Fruit fly (Drosophila melanogaster) whole organism, embryonic: ENCODE measurements around the gene Bcat.
A peak's percentile ranks its signal among the peaks of the same experiment; 100 is the strongest.

Experiments
- Atf6 ChIP-seq: fragments of 200-800 bp; sonication (Bioruptor generic); IDR thresholded peaks from 2 replicates; pipeline ENCODE4 v1.3.6; 2022; ENCODE audit warnings: missing biosample characterization, missing genetic modification characterization
- BEAF-32 ChIP-seq: fragments of 200-800 bp; sonication (Bioruptor generic); optimal IDR thresholded peaks from 3 replicates; lab custom pipeline; 2017; ENCODE audit warnings: missing biosample characterization, missing genetic modification characterization, mild to moderate bottlenecking, moderate library complexity, missing genetic modification reagents
- CG10147 ChIP-seq: fragments of 200-800 bp; sonication (Bioruptor generic); optimal IDR thresholded peaks from 2 replicates; lab custom pipeline; 2019; ENCODE audit warnings: missing biosample characterization, mild to moderate bottlenecking, missing genetic modification characterization, moderate library complexity
- CG10209 ChIP-seq: fragments of 200-800 bp; sonication (Bioruptor generic); optimal IDR thresholded peaks from 3 replicates; lab custom pipeline; 2017; ENCODE audit warnings: missing biosample characterization, mild to moderate bottlenecking, missing genetic modification characterization, missing genetic modification reagents
- CG10267 ChIP-seq: fragments of 200-800 bp; sonication (Bioruptor generic); optimal IDR thresholded peaks from 2 replicates; lab custom pipeline; 2018; ENCODE audit warnings: missing biosample characterization, mild to moderate bottlenecking, missing genetic modification characterization, moderate library complexity
- CG10366 ChIP-seq: fragments of 200-800 bp; sonication (Bioruptor generic); IDR thresholded peaks from 2 replicates; pipeline ENCODE4 v1.3.6; 2022; ENCODE audit warnings: missing biosample characterization, missing genetic modification characterization
- CG12219 ChIP-seq: fragments of 200-800 bp; sonication (Bioruptor generic); optimal IDR thresholded peaks from 3 replicates; lab custom pipeline; 2018; ENCODE audit warnings: missing biosample characterization, mild to moderate bottlenecking, missing genetic modification characterization
- CG12299 ChIP-seq: fragments of 200-800 bp; sonication (Bioruptor generic); optimal IDR thresholded peaks from 2 replicates; lab custom pipeline; 2018; ENCODE audit warnings: missing biosample characterization, mild to moderate bottlenecking, missing genetic modification characterization
- CG12942 ChIP-seq: fragments of 200-800 bp; sonication (Bioruptor generic); optimal IDR thresholded peaks from 3 replicates; lab custom pipeline; 2016; ENCODE audit warnings: missing biosample characterization, missing genetic modification characterization
- CG17612 ChIP-seq: fragments of 200-800 bp; sonication (Bioruptor generic); IDR thresholded peaks from 2 replicates; pipeline ENCODE4 v1.3.6; 2022; ENCODE audit warnings: missing biosample characterization, missing genetic modification characterization
- CG18011 ChIP-seq: fragments of 200-800 bp; sonication (Bioruptor generic); optimal IDR thresholded peaks from 2 replicates; lab custom pipeline; 2017; ENCODE audit warnings: missing biosample characterization, missing genetic modification characterization, mild to moderate bottlenecking, moderate library complexity, missing genotype
- CG18619 ChIP-seq: fragments of 200-800 bp; sonication (Bioruptor generic); optimal IDR thresholded peaks from 3 replicates; lab custom pipeline; 2017; ENCODE audit warnings: missing biosample characterization, mild to moderate bottlenecking, missing genetic modification characterization
- CG2712 ChIP-seq: fragments of 200-800 bp; optimal IDR thresholded peaks from 3 replicates; lab custom pipeline; 2019; ENCODE audit warnings: missing biosample characterization, mild to moderate bottlenecking, missing genetic modification characterization, moderate library complexity
- CG31224 ChIP-seq: fragments of 200-800 bp; sonication (Bioruptor generic); IDR thresholded peaks from 2 replicates; pipeline ENCODE4 v1.3.6; 2022; ENCODE audit warnings: missing biosample characterization, missing genetic modification characterization
- CG32532 ChIP-seq: fragments of 200-800 bp; sonication (Bioruptor generic); IDR thresholded peaks from 2 replicates; pipeline ENCODE4 v1.3.6; 2022; ENCODE audit warnings: missing biosample characterization, missing genetic modification characterization
- CG32772 ChIP-seq: fragments of 200-800 bp; sonication (Bioruptor generic); IDR thresholded peaks from 2 replicates; pipeline ENCODE4 v1.3.6; 2022; ENCODE audit warnings: missing biosample characterization, missing genetic modification characterization
- CG4404 ChIP-seq: fragments of 200-800 bp; sonication (Bioruptor generic); IDR thresholded peaks from 2 replicates; pipeline ENCODE4 v1.3.6; 2022; ENCODE audit warnings: missing biosample characterization, missing genetic modification characterization
- CG6654 ChIP-seq: fragments of 200-800 bp; sonication (Bioruptor generic); optimal IDR thresholded peaks from 2 replicates; lab custom pipeline; 2017; ENCODE audit warnings: missing biosample characterization, mild to moderate bottlenecking, missing genetic modification characterization
- CG7987 ChIP-seq: fragments of 200-800 bp; sonication (Bioruptor generic); optimal IDR thresholded peaks from 2 replicates; lab custom pipeline; 2018; ENCODE audit warnings: missing biosample characterization, mild to moderate bottlenecking, missing genetic modification characterization, moderate library complexity
- CTCF ChIP-seq: fragments of 200-800 bp; sonication (Bioruptor generic); optimal IDR thresholded peaks from 2 replicates; lab custom pipeline; 2017; ENCODE audit warnings: missing biosample characterization, mild to moderate bottlenecking, missing genetic modification characterization, moderate library complexity
- Dek ChIP-seq: fragments of 200-800 bp; sonication (Bioruptor generic); optimal IDR thresholded peaks from 3 replicates; lab custom pipeline; 2019; ENCODE audit warnings: missing biosample characterization, mild to moderate bottlenecking, missing genetic modification characterization, moderate library complexity
- GATAe ChIP-seq: fragments of 200-800 bp; sonication (Bioruptor generic); conservative IDR thresholded peaks from 2 replicates; pipeline ENCODE4 v1.3.6; 2022; ENCODE audit warnings: missing biosample characterization, missing genetic modification characterization
- Gug ChIP-seq: fragments of 200-800 bp; sonication (Bioruptor generic); IDR thresholded peaks from 4 replicates; pipeline ENCODE4 v1.3.6; 2022; ENCODE audit warnings: missing biosample characterization, missing genetic modification characterization
- H15 ChIP-seq: fragments of 200-800 bp; sonication (Bioruptor generic); IDR thresholded peaks from 3 replicates; pipeline ENCODE4 v1.3.6; 2022; ENCODE audit warnings: missing biosample characterization, missing genetic modification characterization
- HmgZ ChIP-seq: fragments of 200-800 bp; sonication (Bioruptor generic); optimal IDR thresholded peaks from 2 replicates; lab custom pipeline; 2018; ENCODE audit warnings: missing biosample characterization, mild to moderate bottlenecking, missing genetic modification characterization
- NC2α ChIP-seq: fragments of 200-800 bp; sonication (Bioruptor generic); optimal IDR thresholded peaks from 2 replicates; lab custom pipeline; 2016; ENCODE audit warnings: missing biosample characterization, missing genetic modification characterization
- Nf-YB ChIP-seq: fragments of 200-800 bp; sonication (Bioruptor generic); optimal IDR thresholded peaks from 3 replicates; lab custom pipeline; 2019; ENCODE audit warnings: missing biosample characterization, mild to moderate bottlenecking, missing genetic modification characterization, moderate library complexity
- Ptx1 ChIP-seq: fragments of 200-800 bp; sonication (Bioruptor generic); IDR thresholded peaks from 2 replicates; pipeline ENCODE4 v1.3.6; 2022; ENCODE audit warnings: missing biosample characterization, missing genetic modification characterization
- Sin3A ChIP-seq: fragments of >200 bp; optimal IDR thresholded peaks from 2 replicates; lab custom pipeline; 2018
- abd-A ChIP-seq: fragments of 200-800 bp; sonication (Bioruptor generic); optimal IDR thresholded peaks from 3 replicates; lab custom pipeline; 2019; ENCODE audit warnings: missing biosample characterization, mild to moderate bottlenecking, missing genetic modification characterization, moderate library complexity
- ac ChIP-seq: fragments of 200-800 bp; sonication (Bioruptor generic); optimal IDR thresholded peaks from 3 replicates; lab custom pipeline; 2017; ENCODE audit warnings: missing biosample characterization, mild to moderate bottlenecking, missing genetic modification characterization
- aop ChIP-seq: fragments of 200-800 bp; sonication (Bioruptor generic); IDR thresholded peaks from 2 replicates; pipeline ENCODE4 v1.3.6; 2022; ENCODE audit warnings: missing biosample characterization, missing genetic modification characterization
- ase ChIP-seq: fragments of 200-800 bp; sonication (Bioruptor generic); IDR thresholded peaks from 3 replicates; pipeline ENCODE4 v1.3.6; 2022; ENCODE audit warnings: missing biosample characterization, missing genetic modification characterization
- bsh ChIP-seq, 2 experiments: fragments of 200-800 bp; sonication (Bioruptor generic); optimal IDR thresholded peaks; 2 replicates each; lab custom pipeline; 2017 to 2018; ENCODE audit warnings: mild to moderate bottlenecking in 2 of 2, missing biosample characterization in 2 of 2, missing genetic modification characterization in 2 of 2, moderate library complexity in 1 of 2
- dati ChIP-seq: fragments of 200-800 bp; sonication (Bioruptor generic); IDR thresholded peaks from 2 replicates; pipeline ENCODE4 v1.3.6; 2022; ENCODE audit warnings: missing biosample characterization, missing genetic modification characterization
- eyg ChIP-seq: fragments of 200-800 bp; sonication (Bioruptor generic); optimal IDR thresholded peaks from 3 replicates; lab custom pipeline; 2016; ENCODE audit warnings: missing biosample characterization, missing genetic modification characterization
- fru ChIP-seq: fragments of >200 bp; optimal IDR thresholded peaks from 2 replicates; lab custom pipeline; 2017
- jumu ChIP-seq: fragments of 200-800 bp; sonication (Bioruptor generic); optimal IDR thresholded peaks from 3 replicates; lab custom pipeline; 2016; ENCODE audit warnings: missing biosample characterization, missing genetic modification characterization
- klu ChIP-seq: fragments of 200-800 bp; sonication (Bioruptor generic); IDR thresholded peaks from 2 replicates; pipeline ENCODE4 v1.3.6; 2022; ENCODE audit warnings: missing biosample characterization, missing genetic modification characterization
- luna ChIP-seq: fragments of 200-800 bp; sonication (Bioruptor generic); optimal IDR thresholded peaks from 2 replicates; lab custom pipeline; 2016; ENCODE audit warnings: missing biosample characterization, missing genetic modification characterization
- oc ChIP-seq: fragments of 200-800 bp; sonication (Bioruptor generic); optimal IDR thresholded peaks from 2 replicates; lab custom pipeline; 2018; ENCODE audit warnings: missing biosample characterization, mild to moderate bottlenecking, missing genetic modification characterization, moderate library complexity
- phol ChIP-seq: fragments of 200-800 bp; sonication (Bioruptor generic); optimal IDR thresholded peaks from 3 replicates; lab custom pipeline; 2018; ENCODE audit warnings: missing biosample characterization, mild to moderate bottlenecking, missing genetic modification characterization, moderate library complexity
- sisA ChIP-seq: fragments of 200-800 bp; sonication (Bioruptor generic); IDR thresholded peaks from 2 replicates; pipeline ENCODE4 v1.3.6; 2022; ENCODE audit warnings: missing biosample characterization, missing genetic modification characterization
- tx ChIP-seq: fragments of 200-800 bp; sonication (Bioruptor generic); optimal IDR thresholded peaks from 2 replicates; lab custom pipeline; 2016; ENCODE audit warnings: missing biosample characterization, missing genetic modification characterization
- unc-4 ChIP-seq: fragments of 200-800 bp; sonication (Bioruptor generic); IDR thresholded peaks from 2 replicates; pipeline ENCODE4 v1.3.6; 2022; ENCODE audit warnings: missing biosample characterization, missing genetic modification characterization; ENCODE audit not compliant: partially characterized antibody
- vfl ChIP-seq: fragments of 200-800 bp; sonication (Bioruptor generic); optimal IDR thresholded peaks from 2 replicates; lab custom pipeline; 2016; ENCODE audit warnings: missing biosample characterization, missing genetic modification characterization
- yki ChIP-seq: fragments of >200 bp; optimal IDR thresholded peaks from 3 replicates; lab custom pipeline; 2018
- zen2 ChIP-seq: fragments of 200-800 bp; sonication (Bioruptor generic); IDR thresholded peaks from 3 replicates; pipeline ENCODE4 v1.3.6; 2022; ENCODE audit warnings: missing biosample characterization, missing genetic modification characterization; ENCODE audit not compliant: partially characterized antibody
- zfh1 ChIP-seq: fragments of 200-800 bp; sonication (Bioruptor generic); IDR thresholded peaks from 3 replicates; pipeline ENCODE4 v1.3.6; 2022; ENCODE audit warnings: missing biosample characterization, missing genetic modification characterization
- zfh2 ChIP-seq: fragments of 200-800 bp; sonication (Bioruptor generic); optimal IDR thresholded peaks from 2 replicates; lab custom pipeline; 2016; ENCODE audit warnings: missing biosample characterization, missing genetic modification characterization

Gene Bcat

DNA sequence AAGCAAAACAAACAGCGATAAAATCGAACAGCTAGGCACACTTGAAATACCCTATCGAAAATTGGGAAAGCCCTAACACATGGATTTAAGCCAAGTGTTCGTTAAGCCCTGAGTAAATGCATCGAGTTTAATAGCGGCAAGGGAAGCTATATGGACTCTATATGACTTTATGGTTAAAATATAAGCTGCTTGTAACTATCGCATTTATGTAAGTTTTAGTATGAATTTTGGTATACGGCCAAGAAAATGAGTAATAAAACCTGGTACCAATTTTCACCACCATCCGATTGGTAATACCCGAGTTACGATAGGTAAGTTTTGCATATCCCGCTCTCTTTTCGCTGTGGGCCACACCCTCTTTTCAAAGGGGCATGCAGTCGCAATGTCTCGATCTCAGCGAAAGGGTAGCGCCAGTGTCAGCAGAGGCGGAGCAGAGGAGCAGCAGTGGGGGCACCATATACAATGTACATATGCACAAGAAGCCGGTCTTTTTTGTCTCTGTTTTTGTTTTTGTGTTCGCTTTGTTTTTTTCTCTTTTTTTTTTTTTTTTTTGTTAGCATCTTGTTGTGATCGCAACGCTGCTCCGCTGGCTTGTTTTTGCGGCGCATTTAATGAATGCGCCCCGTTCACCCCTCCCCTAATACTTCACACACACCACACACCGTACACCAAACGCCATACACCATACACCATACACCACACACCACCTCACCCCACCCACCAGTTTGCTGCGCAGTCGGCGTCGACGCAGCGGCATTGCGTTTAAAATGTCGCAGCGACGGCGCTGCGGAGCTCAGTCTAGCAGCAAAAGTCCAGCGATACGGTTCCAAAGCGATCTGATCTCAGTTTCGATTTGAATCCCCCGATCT lies 7.5 kb downstream of the Bcat start, which contains the start of gene GstT4 (continued):
- TF ChIP-seq luna: no peak
- no peak for TF ChIP-seq dati (GFP tag; lab: Robert Waterston, UW)
- peak; percentile 49; the same call in 1 of the 2 replicates for TF ChIP-seq CG32532
- peak; percentile 55; the same call in 2 of the 4 replicates for TF ChIP-seq Gug
- TF ChIP-seq bsh (GFP tag; optimal IDR thresholded peaks at IDR 0.05; lab: Kevin White, UChicago): peak; percentile 4 to 94
- peak; percentile 45 for TF ChIP-seq tx
- peak; percentile 60; the same call in 2 of the 3 replicates for TF ChIP-seq zfh1 (GFP tag; lab: Robert Waterston, UW)
- no peak for TF ChIP-seq klu (GFP tag; lab: Robert Waterston, UW)
- TF ChIP-seq CTCF (GFP tag; lab: Kevin White, UChicago): no peak
- TF ChIP-seq Atf6: peak; percentile 41; the same call in 1 of the 2 replicates
- TF ChIP-seq CG12299: no peak
- no peak for TF ChIP-seq vfl
- no peak for TF ChIP-seq CG17612
- TF ChIP-seq BEAF-32 (GFP tag; lab: Kevin White, UChicago): no peak
- peak; percentile 86 for TF ChIP-seq CG32772 (GFP tag; lab: Robert Waterston, UW)
- TF ChIP-seq Nf-YB (GFP tag; lab: Kevin White, UChicago): no peak
- TF ChIP-seq eyg (GFP tag; lab: Kevin White, UChicago): peak; percentile 4
- no peak for TF ChIP-seq CG10209 (GFP tag; lab: Kevin White, UChicago)
- TF ChIP-seq ase (GFP tag; lab: Robert Waterston, UW): peak; percentile 8; the same call in 1 of the 3 replicates
- no peak for TF ChIP-seq CG10147 (GFP tag; lab: Kevin White, UChicago)
- peak; percentile 32; the same call in 1 of the 2 replicates for TF ChIP-seq Ptx1 (GFP tag; lab: Robert Waterston, UW)
- no peak for TF ChIP-seq CG18011 (GFP tag; lab: Kevin White, UChicago)
- TF ChIP-seq CG7987: no peak
- TF ChIP-seq fru (lab: Kevin White, UChicago): no peak
- no peak for TF ChIP-seq CG6654 (GFP tag; lab: Kevin White, UChicago)
- no peak for TF ChIP-seq yki (lab: Kevin White, UChicago)
- TF ChIP-seq GATAe (GFP tag; lab: Robert Waterston, UW): no peak
- TF ChIP-seq CG18619 (GFP tag; lab: Kevin White, UChicago): peak; percentile 55
- no peak for TF ChIP-seq CG4404
- TF ChIP-seq Dek: peak; percentile 3
- peak; percentile 18; the same call in 1 of the 2 replicates for TF ChIP-seq CG31224 (GFP tag; lab: Robert Waterston, UW)
- TF ChIP-seq Sin3A: no peak
- peak; percentile 44; the same call in 1 of the 3 replicates for TF ChIP-seq H15 (GFP tag; lab: Robert Waterston, UW)
- peak; percentile 33 for TF ChIP-seq CG2712 (tag; lab: Kevin White, UChicago)
- peak; percentile 23 for TF ChIP-seq CG12942 (GFP tag; lab: Kevin White, UChicago)
- 0 out of 3 replicates have a peak, but pooled peaks have one; percentile 20 for TF ChIP-seq zen2 (GFP tag; lab: Robert Waterston, UW)
- peak; percentile 57 for TF ChIP-seq sisA (GFP tag; lab: Robert Waterston, UW)
- no peak for TF ChIP-seq HmgZ (tag; lab: Kevin White, UChicago)
- TF ChIP-seq CG10267 (tag; lab: Kevin White, UChicago): no peak
- TF ChIP-seq ac (GFP tag; lab: Kevin White, UChicago): no peak
- no peak for TF ChIP-seq abd-A
- peak; percentile 59 for TF ChIP-seq zfh2 (GFP tag; lab: Kevin White, UChicago)
- no peak for TF ChIP-seq oc (tag; lab: Kevin White, UChicago)
- peak; percentile 40 for TF ChIP-seq jumu
- TF ChIP-seq unc-4 (GFP tag; lab: Robert Waterston, UW): no peak
- peak; percentile 48 for TF ChIP-seq phol (tag; lab: Kevin White, UChicago)
- peak; percentile 6 for TF ChIP-seq NC2α (GFP tag; lab: Kevin White, UChicago)
- TF ChIP-seq CG10366 (GFP tag; lab: Robert Waterston, UW): peak; percentile 63
- TF ChIP-seq CG12219: no peak
- no peak for TF ChIP-seq aop (GFP tag; lab: Robert Waterston, UW)
